Worm (Caenorhabditis elegans) whole organism, L4/young adult: ENCODE measurements around the gene cept-2.

Experiments
- dao-5 ChIP-seq: sonication (generic microtip); optimal IDR thresholded peaks from 2 replicates; lab custom pipeline; 2016; ENCODE audit warnings: missing genotype, missing genetic modification characterization, moderate library complexity, missing compliant biosample characterization
- him-1 ChIP-seq: sonication (generic microtip); optimal IDR thresholded peaks from 2 replicates; lab custom pipeline; 2016; ENCODE audit warnings: missing genotype, missing genetic modification reagents, missing genetic modification characterization, missing compliant biosample characterization

DNA sequence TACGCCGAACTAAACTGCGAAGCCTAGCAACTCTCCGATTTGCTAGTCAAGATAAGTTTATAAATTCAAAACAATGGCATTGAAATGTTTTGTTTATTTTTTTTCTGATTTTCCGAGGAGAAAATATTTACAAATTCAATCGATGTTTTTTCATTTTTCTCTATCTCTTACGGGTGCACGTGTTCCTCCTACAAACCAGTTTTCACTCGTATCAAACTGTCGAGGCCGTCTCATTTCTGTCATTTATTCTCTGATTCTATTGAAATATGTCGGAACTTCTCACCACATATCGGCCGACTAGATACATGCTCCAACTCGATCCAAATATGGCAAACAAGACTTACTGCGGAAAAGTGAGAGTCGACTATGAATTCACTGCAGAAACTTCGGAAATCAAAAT lies 16.1 kb upstream of the cept-2 start, which contains the start of gene F47B8.8:
- no peak for TF ChIP-seq him-1 (tag; lab: Kevin White, UChicago)
- no peak for TF ChIP-seq dao-5 (tag; lab: Kevin White, UChicago)
